Fruit fly (Drosophila melanogaster): ENCODE measurements around the gene CG32277.

Gene CG32277

dm6 chr3L:3192912-3193311 lies 12.3 kb downstream of the CG32277 start, which contains the start of gene Hsp83 (continued):
- TF ChIP-seq CG12659 (GFP tag; optimal IDR thresholded peaks at IDR 0.05) = peak; percentile 98
- peak; percentile 94 for TF ChIP-seq CG12769 (tag; optimal IDR thresholded peaks at IDR 0.05)
- TF ChIP-seq CG12071 (GFP tag; optimal IDR thresholded peaks at IDR 0.05) = peak; percentile 99
- peak; percentile 97 for TF ChIP-seq sob (GFP tag; IDR thresholded peaks at IDR 0.05)
- no peak for TF ChIP-seq mld (GFP tag; IDR thresholded peaks at IDR 0.05; ENCODE audit: partially characterized antibody)
- peak; percentile 87 for TF ChIP-seq CG2712 (tag; optimal IDR thresholded peaks at IDR 0.05)
- peak; percentile 81 for TF ChIP-seq slou (GFP tag; optimal IDR thresholded peaks at IDR 0.05)
- peak in 1 of 3 experiments; percentile 84 for TF ChIP-seq Stat92E (GFP tag; optimal IDR thresholded peaks at IDR 0.05)
- peak; percentile 94 for TF ChIP-seq Sox100B (GFP tag; optimal IDR thresholded peaks at IDR 0.05)
- peak; percentile 83 for TF ChIP-seq CG14441 (GFP tag; IDR thresholded peaks at IDR 0.05)
- TF ChIP-seq repo (GFP tag; optimal IDR thresholded peaks at IDR 0.05) = peak; percentile 94
- peak; percentile 93 for TF ChIP-seq pho (GFP tag; optimal IDR thresholded peaks at IDR 0.05)
- no peak for TF ChIP-seq nerfin-2 (GFP tag; IDR thresholded peaks at IDR 0.05; ENCODE audit: partially characterized antibody)
- no peak for TF ChIP-seq CG2129 (GFP tag; IDR thresholded peaks at IDR 0.05; ENCODE audit: partially characterized antibody)
- peak; percentile 95 for TF ChIP-seq CG15269 (tag; optimal IDR thresholded peaks at IDR 0.05)
- peak; percentile 92 for TF ChIP-seq ems (GFP tag; optimal IDR thresholded peaks at IDR 0.05)
- peak; percentile 100 for TF ChIP-seq lab (GFP tag; optimal IDR thresholded peaks at IDR 0.05)
- peak; percentile 60 for TF ChIP-seq CG9215 (GFP tag; IDR thresholded peaks at IDR 0.05)
- TF ChIP-seq nmo (GFP tag; optimal IDR thresholded peaks at IDR 0.05) = peak; percentile 79
- TF ChIP-seq crc (GFP tag; optimal IDR thresholded peaks at IDR 0.05) = peak; percentile 94
- TF ChIP-seq CG13123 (GFP tag; optimal IDR thresholded peaks at IDR 0.05) = peak; percentile 77
- peak; percentile 63 for TF ChIP-seq danr (GFP tag; IDR thresholded peaks at IDR 0.05)
- peak; percentile 96 for TF ChIP-seq NFAT (GFP tag; IDR thresholded peaks at IDR 0.05)
- peak; percentile 83 for TF ChIP-seq rib (GFP tag; IDR thresholded peaks at IDR 0.05)
- peak; percentile 79 for TF ChIP-seq jing (GFP tag; optimal IDR thresholded peaks at IDR 0.05)
- peak; percentile 96 for TF ChIP-seq onecut (GFP tag; IDR thresholded peaks at IDR 0.05)
- peak; percentile 73 for TF ChIP-seq z (GFP tag; IDR thresholded peaks at IDR 0.05)
- TF ChIP-seq Ptx1 (GFP tag; IDR thresholded peaks at IDR 0.05) = peak; percentile 73
- TF ChIP-seq CG16813 (GFP tag; IDR thresholded peaks at IDR 0.05; ENCODE audit: partially characterized antibody) = no peak
- TF ChIP-seq CG3407 (GFP tag; optimal IDR thresholded peaks at IDR 0.05) = peak; percentile 94
- peak; percentile 99 for TF ChIP-seq nom (GFP tag; optimal IDR thresholded peaks at IDR 0.05)
- TF ChIP-seq ro (GFP tag; IDR thresholded peaks at IDR 0.05) = peak; percentile 40; the same call in 1 of the 2 replicates
- no peak for TF ChIP-seq tna (GFP tag; IDR thresholded peaks at IDR 0.05; ENCODE audit: partially characterized antibody)
- TF ChIP-seq fu2 (GFP tag; optimal IDR thresholded peaks at IDR 0.05) = peak; percentile 86
- peak; percentile 81 for TF ChIP-seq CG10959 (GFP tag; IDR thresholded peaks at IDR 0.05)
- TF ChIP-seq Gug (GFP tag; IDR thresholded peaks at IDR 0.05) = peak; percentile 55; the same call in 2 of the 4 replicates
- no peak for TF ChIP-seq Dfd (GFP tag; optimal IDR thresholded peaks at IDR 0.05)
- no peak for TF ChIP-seq dan (GFP tag; IDR thresholded peaks at IDR 0.05)
- TF ChIP-seq Dll (GFP tag; IDR thresholded peaks at IDR 0.05; ENCODE audit: partially characterized antibody) = no peak
- peak; percentile 84 for TF ChIP-seq ERR (GFP tag; optimal IDR thresholded peaks at IDR 0.05)
- peak; percentile 66 for TF ChIP-seq cato (GFP tag; optimal IDR thresholded peaks at IDR 0.05; ENCODE audit: borderline replicate concordance)
- peak; percentile 97 for TF ChIP-seq CG6683 (GFP tag; optimal IDR thresholded peaks at IDR 0.05)
- TF ChIP-seq CG17829 (tag; optimal IDR thresholded peaks at IDR 0.05) = peak; percentile 90
- peak; percentile 54; the same call in 1 of the 2 replicates for TF ChIP-seq crol (GFP tag; IDR thresholded peaks at IDR 0.05)
- peak; percentile 90 to 96 for TF ChIP-seq Hr51 (GFP tag; optimal IDR thresholded peaks at IDR 0.05)
- TF ChIP-seq B-H2 (GFP tag; optimal IDR thresholded peaks at IDR 0.05) = peak; percentile 99
- TF ChIP-seq CG9876 (GFP tag; optimal IDR thresholded peaks at IDR 0.05) = peak; percentile 89
- peak; percentile 89 for TF ChIP-seq CG8388 (GFP tag; optimal IDR thresholded peaks at IDR 0.05)
- peak; percentile 97 for TF ChIP-seq Rfx (GFP tag; IDR thresholded peaks at IDR 0.05)
- peak; percentile 61 for TF ChIP-seq CoRest (tag; optimal IDR thresholded peaks at IDR 0.05)

Data from whole organism, embryonic.